Worm (Caenorhabditis elegans): ENCODE data around the gene amt-2.

Gene amt-2

DNA sequence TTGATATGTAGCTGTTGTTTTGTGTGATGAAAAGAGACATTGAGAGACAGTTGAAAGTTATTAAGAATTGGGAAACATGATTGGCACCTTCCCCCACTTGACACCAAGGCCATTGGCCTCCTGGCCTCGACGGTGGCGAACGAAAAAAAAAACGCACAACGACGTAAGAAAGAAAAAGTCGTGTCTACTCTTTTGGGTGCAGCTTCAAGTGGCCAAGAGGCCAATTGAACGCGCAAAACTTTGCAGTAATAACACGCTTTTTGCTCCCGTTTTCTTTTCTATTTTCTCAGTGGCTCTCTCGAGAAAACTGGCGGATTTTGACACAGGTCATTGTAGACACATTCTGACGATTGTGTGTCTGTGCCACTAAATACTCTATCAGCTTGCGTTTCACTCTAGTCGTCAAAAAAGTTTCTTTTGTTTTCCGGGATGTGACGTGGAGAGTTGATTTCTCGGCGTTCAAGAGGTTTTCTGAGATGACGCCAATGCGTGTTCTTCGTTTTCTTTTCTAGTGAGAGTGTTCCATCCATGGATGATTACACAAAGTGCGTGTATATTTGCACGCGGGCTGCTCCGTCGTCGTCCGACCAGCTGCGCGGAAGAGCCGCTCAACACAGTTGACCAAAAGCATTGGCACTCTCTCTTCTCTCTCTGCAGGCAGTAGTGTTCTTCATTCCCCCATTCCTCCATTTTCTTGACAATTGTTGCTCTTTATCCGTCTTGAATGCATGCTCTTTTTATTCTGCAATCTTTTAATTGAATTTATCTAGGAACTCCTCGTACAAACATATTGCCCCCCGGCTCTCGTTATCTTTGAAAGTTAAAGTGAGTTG lies 11.5 kb upstream of the amt-2 start:
- TF ChIP-seq nhr-25 (tag; optimal IDR thresholded peaks at IDR 0.05) (peak; percentile 8), ztf-4 (tag; optimal IDR thresholded peaks at IDR 0.05) (peak; percentile 5), Y55F3AM.14 (GFP tag; optimal IDR thresholded peaks at IDR 0.05) (no peak), F13H6.1 (tag; optimal IDR thresholded peaks at IDR 0.05) (no peak)

DNA sequence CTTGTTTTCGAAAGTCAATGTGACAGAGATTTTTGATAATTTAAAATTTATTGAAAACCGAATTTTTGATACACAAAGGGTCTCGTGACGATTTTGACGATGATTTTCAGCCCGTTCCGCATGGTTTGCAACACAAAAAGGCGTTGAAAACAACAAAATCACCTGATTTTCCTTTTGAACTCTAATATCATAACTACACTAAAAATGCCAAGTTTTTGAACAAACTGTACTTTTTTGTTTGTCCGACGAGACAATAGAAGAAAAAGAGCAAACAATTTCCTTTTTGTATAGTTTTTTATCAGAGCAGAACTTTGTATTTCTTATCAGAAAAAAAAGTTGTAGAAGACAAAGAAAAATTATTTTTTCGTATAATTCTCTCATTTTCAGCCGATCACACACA lies 10.0 kb upstream of the amt-2 start:
- TF ChIP-seq aly-2 (tag; optimal IDR thresholded peaks at IDR 0.05) (no peak), nhr-129 (tag; optimal IDR thresholded peaks at IDR 0.05) (peak; percentile 19), C34F6.9 (tag; optimal IDR thresholded peaks at IDR 0.05) (no peak)

DNA sequence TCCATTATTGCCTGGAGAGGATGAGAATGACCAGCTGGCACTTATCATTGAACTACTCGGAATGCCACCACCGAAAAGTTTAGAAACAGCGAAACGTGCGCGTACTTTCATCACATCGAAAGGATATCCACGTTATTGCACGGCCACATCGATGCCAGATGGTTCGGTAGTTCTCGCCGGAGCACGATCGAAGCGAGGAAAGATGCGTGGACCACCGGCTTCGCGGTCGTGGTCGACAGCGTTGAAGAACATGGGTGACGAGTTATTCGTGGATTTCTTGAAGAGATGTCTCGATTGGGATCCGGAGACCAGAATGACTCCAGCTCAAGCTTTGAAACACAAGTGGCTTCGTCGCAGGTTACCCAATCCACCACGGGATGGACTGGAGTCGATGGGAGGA lies 8.7 kb upstream of the amt-2 start:
- TF ChIP-seq alr-1 (tag; optimal IDR thresholded peaks at IDR 0.05) = no peak
- no peak for TF ChIP-seq R02D3.7 (tag; optimal IDR thresholded peaks at IDR 0.05)

DNA sequence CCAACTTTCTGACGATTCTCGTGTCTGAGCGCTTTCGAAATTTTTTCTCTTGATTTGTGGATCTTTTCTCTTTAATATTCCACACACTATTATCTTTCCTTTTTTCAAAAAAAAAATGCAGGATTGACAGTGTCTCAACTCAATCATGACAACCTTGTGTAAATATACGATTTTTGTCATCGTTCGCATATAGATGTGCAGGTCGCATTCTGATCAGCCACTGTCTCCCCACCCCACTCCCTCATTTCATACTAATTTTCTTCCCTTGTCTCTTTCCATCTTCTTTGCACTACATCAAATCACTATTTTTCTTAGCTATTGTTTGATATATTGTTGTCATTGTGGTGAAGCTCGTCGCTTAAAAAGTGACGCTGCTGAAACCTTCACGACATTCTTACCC lies 6.9 kb upstream of the amt-2 start:
- TF ChIP-seq nhr-25 (tag; optimal IDR thresholded peaks at IDR 0.05) (peak; percentile 18), nhr-129 (tag; optimal IDR thresholded peaks at IDR 0.05) (no peak)

DNA sequence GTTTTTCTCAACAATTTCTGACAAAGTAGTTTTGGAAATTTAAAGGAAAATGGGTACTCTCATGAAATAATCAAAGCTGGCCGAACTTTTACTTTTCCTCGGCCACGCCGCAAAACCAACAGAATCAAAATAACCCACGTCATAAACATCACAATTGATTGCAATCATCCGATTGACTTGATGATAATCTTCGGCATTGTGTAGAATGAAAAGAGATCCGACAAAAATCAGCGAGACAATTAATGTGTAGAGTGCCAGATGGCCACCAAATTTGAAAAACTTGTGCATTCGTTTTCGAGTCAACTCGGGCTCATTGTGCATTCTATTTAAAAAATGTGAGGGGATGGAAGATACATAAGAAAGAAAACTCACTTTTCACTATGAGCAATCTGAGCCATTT lies 5.4 kb upstream of the amt-2 start:
- no peak for TF ChIP-seq Y55F3AM.14 (GFP tag; optimal IDR thresholded peaks at IDR 0.05)
- TF ChIP-seq nhr-12 (tag; optimal IDR thresholded peaks at IDR 0.05) = no peak
- TF ChIP-seq ama-1 (optimal IDR thresholded peaks at IDR 0.05) = no peak
- no peak for TF ChIP-seq mab-5 (tag; optimal IDR thresholded peaks at IDR 0.05)

DNA sequence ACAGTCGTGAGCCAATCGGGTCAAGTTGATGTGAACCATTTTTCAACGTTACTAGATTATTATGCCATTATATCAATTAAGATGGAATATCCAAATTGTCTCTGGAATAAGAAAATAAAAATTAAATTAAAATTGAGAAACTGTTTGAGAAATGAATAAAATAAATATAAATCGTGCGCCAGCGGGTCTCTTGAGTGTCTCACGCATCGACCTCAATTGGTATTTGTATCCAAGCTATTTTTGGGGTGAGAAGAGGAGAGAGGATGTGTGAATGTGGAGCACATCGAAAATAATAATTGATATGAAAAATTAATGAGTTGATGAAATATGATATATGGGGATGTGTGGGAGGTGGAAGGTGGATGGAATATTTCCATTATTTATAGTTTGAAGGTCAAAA lies 3.3 kb upstream of the amt-2 start, which contains the start of gene F49E11.2:
Gene F49E11.2 (minus strand): TSS at position 101 of the 400 bp plus-strand sequence.
- no peak for TF ChIP-seq lin-11 (tag; optimal IDR thresholded peaks at IDR 0.05)

DNA sequence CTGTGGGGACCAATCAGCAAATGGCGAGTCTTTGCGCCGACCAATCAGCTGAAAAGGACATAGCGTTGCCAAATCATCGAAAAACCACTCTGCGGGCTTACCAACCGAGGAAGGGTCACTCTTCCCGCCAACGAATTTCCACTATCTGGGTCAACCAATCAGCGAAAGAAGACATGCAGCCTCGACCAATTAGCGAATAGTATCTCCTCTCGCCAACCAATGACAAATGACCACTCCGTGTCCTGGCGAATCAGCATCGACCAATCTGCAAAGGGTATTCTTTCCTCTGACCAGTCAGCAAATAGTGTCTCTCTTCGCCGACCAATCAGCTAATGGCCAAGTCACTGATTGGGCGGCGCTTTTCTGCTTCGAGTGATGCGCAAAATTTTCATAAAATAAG lies 705 bp upstream of the amt-2 start:
- TF ChIP-seq nhr-129 (tag; optimal IDR thresholded peaks at IDR 0.05) = no peak
- no peak for TF ChIP-seq nhr-237 (tag; optimal IDR thresholded peaks at IDR 0.05)
- TF ChIP-seq elt-1 (tag; optimal IDR thresholded peaks at IDR 0.05) = no peak
- no peak for TF ChIP-seq lin-13 (GFP tag; optimal IDR thresholded peaks at IDR 0.05)
- no peak for TF ChIP-seq peb-1 (tag; optimal IDR thresholded peaks at IDR 0.05)

DNA sequence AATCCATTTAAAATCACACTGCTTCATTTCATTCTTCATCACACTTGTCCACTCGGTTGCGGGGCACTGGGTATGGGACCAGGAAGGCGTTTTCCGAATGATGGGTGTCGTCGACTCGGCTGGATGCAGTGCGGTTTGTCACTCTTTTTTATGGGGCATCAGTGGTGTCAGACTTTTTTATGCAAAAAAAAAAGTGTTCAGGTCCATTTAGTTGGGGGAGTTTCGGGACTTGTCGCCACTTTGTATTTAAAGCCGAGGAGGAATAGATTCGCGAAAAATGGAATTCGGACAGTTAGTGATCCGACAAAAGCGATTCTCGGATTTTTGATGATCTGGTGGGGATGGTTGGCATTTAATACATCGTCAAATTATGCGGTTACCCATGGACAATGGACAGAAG lies 2.8 kb downstream of the amt-2 start:
- TF ChIP-seq mbf-1 (tag; optimal IDR thresholded peaks at IDR 0.05) (no peak), sma-9 (GFP tag; optimal IDR thresholded peaks at IDR 0.05) (no peak), sma-9 (tag; optimal IDR thresholded peaks at IDR 0.05) (no peak)

DNA sequence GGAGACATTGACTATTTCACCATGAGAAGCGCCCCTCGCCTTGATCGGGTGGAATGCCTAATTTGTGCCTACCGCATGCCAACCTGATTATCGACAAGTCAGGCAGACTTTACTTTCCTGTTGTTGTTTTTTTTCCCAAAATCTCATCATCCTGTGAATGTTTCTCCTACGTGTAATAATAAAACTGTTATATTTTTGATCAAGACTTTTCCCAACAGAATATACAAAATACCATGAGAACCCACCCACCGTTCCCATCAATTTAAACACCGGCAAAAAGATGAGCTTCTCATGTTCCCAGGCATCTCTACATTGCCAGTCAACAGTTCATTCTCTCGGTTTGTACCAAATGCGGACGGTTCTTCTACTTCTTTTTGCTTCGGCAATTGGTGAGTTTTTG lies 4.7 kb downstream of the amt-2 start, which contains the start of gene scl-9:
Gene scl-9 (plus strand): TSS at position 301 of the 400 bp plus-strand sequence.
- TF ChIP-seq dmd-4 (tag; optimal IDR thresholded peaks at IDR 0.05) (no peak), mbf-1 (tag; optimal IDR thresholded peaks at IDR 0.05) (no peak), alr-1 (tag; optimal IDR thresholded peaks at IDR 0.05) (no peak), ama-1 (optimal IDR thresholded peaks at IDR 0.05) (no peak), nhr-6 (tag; optimal IDR thresholded peaks at IDR 0.05) (no peak), nhr-77 (tag; optimal IDR thresholded peaks at IDR 0.05) (no peak), unc-55 (GFP tag; optimal IDR thresholded peaks at IDR 0.05) (no peak), sem-4 (tag; optimal IDR thresholded peaks at IDR 0.05) (no peak)
